Fruit fly (Drosophila melanogaster) whole organism, embryonic: ENCODE measurements around the gene Cdc5.
A peak's percentile ranks its signal among the peaks of the same experiment; 100 is the strongest.

Source experiments
- Adf1 ChIP-seq: fragments of 200-800 bp; sonication (Bioruptor generic); IDR thresholded peaks from 2 replicates; pipeline ENCODE4 v1.3.6; 2022; ENCODE audit warnings: missing biosample characterization, missing genetic modification characterization
- Antp ChIP-seq: fragments of 200-800 bp; sonication (Bioruptor generic); optimal IDR thresholded peaks from 3 replicates; lab custom pipeline; 2016; ENCODE audit warnings: missing biosample characterization, missing genetic modification characterization
- Awh ChIP-seq: fragments of 200-800 bp; sonication (Bioruptor generic); IDR thresholded peaks from 2 replicates; pipeline ENCODE4, ENCODE4 v1.3.6; 2022; ENCODE audit warnings: missing biosample characterization, missing genetic modification characterization
- CG11398 ChIP-seq: fragments of 200-800 bp; sonication (Bioruptor generic); optimal IDR thresholded peaks from 2 replicates; lab custom pipeline; 2016; ENCODE audit warnings: missing biosample characterization, missing genetic modification characterization
- CG12155 ChIP-seq: fragments of 200-800 bp; sonication (Bioruptor generic); optimal IDR thresholded peaks from 3 replicates; lab custom pipeline; 2016; ENCODE audit warnings: missing biosample characterization, missing genetic modification characterization
- CG12659 ChIP-seq: fragments of 200-800 bp; sonication (Bioruptor generic); optimal IDR thresholded peaks from 3 replicates; lab custom pipeline; 2017; ENCODE audit warnings: mild to moderate bottlenecking, missing biosample characterization, missing genetic modification reagents, missing genetic modification characterization
- CG14860 ChIP-seq: fragments of 200-800 bp; sonication (Bioruptor generic); IDR thresholded peaks from 3 replicates; pipeline ENCODE4 v1.3.6; 2022; ENCODE audit warnings: missing biosample characterization, missing genetic modification characterization; ENCODE audit not compliant: partially characterized antibody
- CG15601 ChIP-seq: fragments of 200-800 bp; sonication (Bioruptor generic); optimal IDR thresholded peaks from 3 replicates; lab custom pipeline; 2019; ENCODE audit warnings: missing biosample characterization, mild to moderate bottlenecking, missing genetic modification characterization, moderate library complexity
- CG15696 ChIP-seq: fragments of 200-800 bp; sonication (Bioruptor generic); optimal IDR thresholded peaks from 2 replicates; lab custom pipeline; 2019; ENCODE audit warnings: missing biosample characterization, mild to moderate bottlenecking, missing genetic modification characterization, moderate library complexity
- CG16815 ChIP-seq: fragments of 200-800 bp; sonication (Bioruptor generic); optimal IDR thresholded peaks from 3 replicates; lab custom pipeline; 2017; ENCODE audit warnings: missing biosample characterization, mild to moderate bottlenecking, missing genetic modification characterization
- CG33557 ChIP-seq: fragments of 200-800 bp; sonication (Bioruptor generic); optimal IDR thresholded peaks from 2 replicates; lab custom pipeline; 2019; ENCODE audit warnings: missing biosample characterization, mild to moderate bottlenecking, missing genetic modification characterization, moderate library complexity
- CG34376 ChIP-seq: fragments of 200-800 bp; sonication (Bioruptor generic); optimal IDR thresholded peaks from 2 replicates; lab custom pipeline; 2018; ENCODE audit warnings: missing biosample characterization, mild to moderate bottlenecking, missing genetic modification characterization
- CG3995 ChIP-seq: fragments of 200-800 bp; sonication (Bioruptor generic); optimal IDR thresholded peaks from 3 replicates; lab custom pipeline; 2016; ENCODE audit warnings: missing biosample characterization, missing genetic modification characterization
- CG43689 ChIP-seq: fragments of 200-800 bp; sonication (Bioruptor generic); IDR thresholded peaks from 2 replicates; pipeline ENCODE4 v1.3.6; 2022; ENCODE audit warnings: missing biosample characterization, missing genetic modification characterization
- CG4820 ChIP-seq: fragments of 200-800 bp; sonication (Bioruptor generic); optimal IDR thresholded peaks from 3 replicates; lab custom pipeline; 2016; ENCODE audit warnings: missing biosample characterization, missing genetic modification characterization
- CG7745 ChIP-seq: fragments of 200-800 bp; sonication (Bioruptor generic); optimal IDR thresholded peaks from 2 replicates; lab custom pipeline; 2018; ENCODE audit warnings: missing biosample characterization, mild to moderate bottlenecking, missing genetic modification characterization, moderate library complexity
- CG9609 ChIP-seq: fragments of 200-800 bp; sonication (Bioruptor generic); optimal IDR thresholded peaks from 3 replicates; lab custom pipeline; 2016; ENCODE audit warnings: missing biosample characterization, missing genetic modification characterization
- CG9932 ChIP-seq: fragments of 200-800 bp; sonication (Bioruptor generic); IDR thresholded peaks from 2 replicates; pipeline ENCODE4 v1.3.6; 2022; ENCODE audit warnings: missing biosample characterization, missing genetic modification characterization
- Camta ChIP-seq: fragments of 200-800 bp; sonication (Bioruptor generic); optimal IDR thresholded peaks from 2 replicates; lab custom pipeline; 2016; ENCODE audit warnings: missing biosample characterization, missing genetic modification characterization
- D19B ChIP-seq: fragments of 200-800 bp; sonication (Bioruptor generic); optimal IDR thresholded peaks from 2 replicates; lab custom pipeline; 2017; ENCODE audit warnings: missing biosample characterization, mild to moderate bottlenecking, missing genetic modification characterization
- Fer2 ChIP-seq: fragments of 200-800 bp; sonication (Bioruptor generic); optimal IDR thresholded peaks from 2 replicates; lab custom pipeline; 2018; ENCODE audit warnings: missing biosample characterization, mild to moderate bottlenecking, missing genetic modification characterization, moderate library complexity
- Hr51 ChIP-seq, 2 experiments: fragments of 200-800 bp; sonication (Bioruptor generic); optimal IDR thresholded peaks; 2 replicates in 1 of 2; 3 replicates in 1 of 2; lab custom pipeline; 2016 to 2018; ENCODE audit warnings: missing biosample characterization in 2 of 2, missing genetic modification characterization in 2 of 2, mild to moderate bottlenecking in 1 of 2, moderate library complexity in 1 of 2
- Mrtf ChIP-seq: fragments of 200-800 bp; sonication (Bioruptor generic); IDR thresholded peaks from 3 replicates; pipeline ENCODE4 v1.3.6; 2022; ENCODE audit warnings: missing biosample characterization, missing genetic modification characterization
- NC2α ChIP-seq: fragments of 200-800 bp; sonication (Bioruptor generic); optimal IDR thresholded peaks from 2 replicates; lab custom pipeline; 2016; ENCODE audit warnings: missing biosample characterization, missing genetic modification characterization
- Nf-YB ChIP-seq: fragments of 200-800 bp; sonication (Bioruptor generic); optimal IDR thresholded peaks from 3 replicates; lab custom pipeline; 2019; ENCODE audit warnings: missing biosample characterization, mild to moderate bottlenecking, missing genetic modification characterization, moderate library complexity
- Opbp ChIP-seq: fragments of 200-800 bp; sonication (Bioruptor generic); IDR thresholded peaks from 3 replicates; pipeline ENCODE4 v1.3.6; 2022; ENCODE audit warnings: missing biosample characterization, missing genetic modification characterization; ENCODE audit not compliant: partially characterized antibody
- Optix ChIP-seq: fragments of 200-800 bp; sonication (Bioruptor generic); IDR thresholded peaks from 3 replicates; pipeline ENCODE4 v1.3.6; 2022; ENCODE audit warnings: missing biosample characterization, missing genetic modification characterization
- Poxn ChIP-seq: fragments of 200-800 bp; sonication (Bioruptor generic); IDR thresholded peaks from 2 replicates; pipeline ENCODE4 v1.3.6; 2022; ENCODE audit warnings: missing biosample characterization, missing genetic modification characterization
- Ravus ChIP-seq: fragments of 200-800 bp; sonication (Bioruptor generic); IDR thresholded peaks from 2 replicates; pipeline ENCODE4 v1.3.6; 2022; ENCODE audit warnings: missing biosample characterization, missing genetic modification characterization
- Sry-δ ChIP-seq: fragments of 200-800 bp; sonication (Bioruptor generic); optimal IDR thresholded peaks from 2 replicates; lab custom pipeline; 2016; ENCODE audit warnings: missing biosample characterization, missing genetic modification characterization
- Xrp1 ChIP-seq: fragments of 200-800 bp; sonication (Bioruptor generic); IDR thresholded peaks from 2 replicates; pipeline ENCODE4 v1.3.6; 2022; ENCODE audit warnings: missing biosample characterization, missing genetic modification characterization
- bigmax ChIP-seq: fragments of 200-800 bp; sonication (Bioruptor generic); optimal IDR thresholded peaks from 2 replicates; lab custom pipeline; 2018; ENCODE audit warnings: missing biosample characterization, mild to moderate bottlenecking, missing genetic modification characterization
- cas ChIP-seq: fragments of 200-800 bp; sonication (Bioruptor generic); IDR thresholded peaks from 2 replicates; pipeline ENCODE4 v1.3.6; 2022; ENCODE audit warnings: missing biosample characterization, missing genetic modification characterization
- chm ChIP-seq: fragments of 200-800 bp; sonication (Bioruptor generic); IDR thresholded peaks from 2 replicates; pipeline ENCODE4 v1.3.6; 2022; ENCODE audit warnings: missing biosample characterization, missing genetic modification characterization
- cwo ChIP-seq: fragments of 200-800 bp; sonication (Bioruptor generic); optimal IDR thresholded peaks from 3 replicates; lab custom pipeline; 2017; ENCODE audit warnings: missing biosample characterization, missing genetic modification characterization, mild to moderate bottlenecking, moderate library complexity, missing genetic modification reagents
- dimm ChIP-seq: fragments of 200-800 bp; sonication (Bioruptor generic); IDR thresholded peaks from 2 replicates; pipeline ENCODE4 v1.3.6; 2022; ENCODE audit warnings: missing biosample characterization, missing genetic modification characterization
- fd64A ChIP-seq: fragments of 200-800 bp; sonication (Bioruptor generic); optimal IDR thresholded peaks from 3 replicates; lab custom pipeline; 2018; ENCODE audit warnings: missing biosample characterization, mild to moderate bottlenecking, missing genetic modification characterization
- ftz-f1 ChIP-seq: fragments of 200-800 bp; sonication (Bioruptor generic); optimal IDR thresholded peaks from 2 replicates; lab custom pipeline; 2016; ENCODE audit warnings: missing biosample characterization, missing genetic modification characterization
- grn ChIP-seq: fragments of 200-800 bp; sonication (Bioruptor generic); optimal IDR thresholded peaks from 3 replicates; lab custom pipeline; 2017; ENCODE audit warnings: missing biosample characterization, missing genetic modification characterization
- jing ChIP-seq: fragments of 200-800 bp; sonication (Bioruptor generic); optimal IDR thresholded peaks from 2 replicates; lab custom pipeline; 2018; ENCODE audit warnings: missing biosample characterization, mild to moderate bottlenecking, missing genetic modification characterization
- maf-S ChIP-seq: fragments of 200-800 bp; sonication (Bioruptor generic); optimal IDR thresholded peaks from 2 replicates; lab custom pipeline; 2016; ENCODE audit warnings: missing biosample characterization, missing genetic modification characterization
- mirr ChIP-seq: fragments of 200-800 bp; sonication (Bioruptor generic); optimal IDR thresholded peaks from 3 replicates; lab custom pipeline; 2018; ENCODE audit warnings: missing biosample characterization, mild to moderate bottlenecking, missing genetic modification characterization
- phol ChIP-seq: fragments of 200-800 bp; sonication (Bioruptor generic); optimal IDR thresholded peaks from 3 replicates; lab custom pipeline; 2018; ENCODE audit warnings: missing biosample characterization, mild to moderate bottlenecking, missing genetic modification characterization, moderate library complexity
- scrt ChIP-seq: fragments of 200-800 bp; sonication (Bioruptor generic); optimal IDR thresholded peaks from 2 replicates; lab custom pipeline; 2018; ENCODE audit warnings: missing biosample characterization, mild to moderate bottlenecking, missing genetic modification characterization, moderate library complexity
- slbo ChIP-seq: fragments of 200-800 bp; sonication (Bioruptor generic); IDR thresholded peaks from 2 replicates; pipeline ENCODE4 v1.3.6; 2022; ENCODE audit warnings: missing biosample characterization, missing genetic modification characterization
- slp2 ChIP-seq: fragments of 200-800 bp; sonication (Bioruptor generic); optimal IDR thresholded peaks from 2 replicates; lab custom pipeline; 2016; ENCODE audit warnings: missing biosample characterization, missing genetic modification characterization
- trem ChIP-seq: fragments of 200-800 bp; optimal IDR thresholded peaks from 3 replicates; lab custom pipeline; 2019; ENCODE audit warnings: missing biosample characterization, mild to moderate bottlenecking, missing genetic modification characterization, moderate library complexity
- trh ChIP-seq: fragments of 200-800 bp; sonication (Bioruptor generic); optimal IDR thresholded peaks from 2 replicates; lab custom pipeline; 2016; ENCODE audit warnings: missing biosample characterization, missing genetic modification characterization

Cdc5 gene

dm6 chr3L:346656-347640, 14.2 kb downstream of the Cdc5 start, which contains the start of gene mth (continued):
- TF ChIP-seq CG15696 (tag; lab: Kevin White, UChicago) (peak; percentile 16), cas (GFP tag; lab: Robert Waterston, UW) (no peak), CG33557 (GFP tag; lab: Kevin White, UChicago) (peak; percentile 51), D19B (GFP tag; lab: Kevin White, UChicago) (peak; percentile 19), Mrtf (no peak), NC2α (GFP tag; lab: Kevin White, UChicago) (peak; percentile 33), CG12659 (GFP tag; lab: Kevin White, UChicago) (peak; percentile 87), maf-S (GFP tag; lab: Kevin White, UChicago) (peak; percentile 59), cwo (no peak), dimm (GFP tag; lab: Robert Waterston, UW) (no peak), scrt (GFP tag; lab: Kevin White, UChicago) (no peak), Sry-δ (GFP tag; lab: Kevin White, UChicago) (peak; percentile 98), ftz-f1 (no peak), mirr (GFP tag; lab: Kevin White, UChicago) (no peak), Hr51 (GFP tag; optimal IDR thresholded peaks at IDR 0.05; lab: Kevin White, UChicago) (peak in 1 of 2 experiments; percentile 43), Fer2 (tag; lab: Kevin White, UChicago) (no peak), CG16815 (GFP tag; lab: Kevin White, UChicago) (no peak), bigmax (no peak), Nf-YB (no peak), Xrp1 (peak; percentile 37; the same call in 1 of the 2 replicates), CG12155 (peak; percentile 25), Optix (peak; percentile 56; the same call in 1 of the 3 replicates), Adf1 (GFP tag; lab: Robert Waterston, UW) (peak; percentile 42; the same call in 1 of the 2 replicates), CG7745 (tag; lab: Kevin White, UChicago) (no peak), CG11398 (GFP tag; lab: Kevin White, UChicago) (no peak), trh (no peak), CG9932 (GFP tag; lab: Robert Waterston, UW) (peak; percentile 72), Camta (GFP tag; lab: Kevin White, UChicago) (peak; percentile 56), fd64A (GFP tag; lab: Kevin White, UChicago) (no peak), CG9609 (peak; percentile 60), grn (GFP tag; lab: Kevin White, UChicago) (peak; percentile 39), CG14860 (GFP tag; lab: Robert Waterston, UW) (peak; percentile 100), CG4820 (GFP tag; lab: Kevin White, UChicago) (peak; percentile 36), Opbp (GFP tag; lab: Robert Waterston, UW) (peak; percentile 96), Antp (GFP tag; lab: Kevin White, UChicago) (peak; percentile 28), CG3995 (GFP tag; lab: Kevin White, UChicago) (peak; percentile 54), CG34376 (GFP tag; lab: Kevin White, UChicago) (no peak), CG15601 (tag; lab: Kevin White, UChicago) (peak; percentile 67), Poxn (GFP tag; lab: Robert Waterston, UW) (no peak), Ravus (GFP tag; lab: Robert Waterston, UW) (no peak), slbo (GFP tag; lab: Robert Waterston, UW) (peak; percentile 53), Awh (GFP tag; lab: Robert Waterston, UW) (no peak), trem (peak; percentile 77), chm (GFP tag; lab: Robert Waterston, UW) (0 out of 2 replicates have a peak, but pooled peaks have one; percentile 28), phol (tag; lab: Kevin White, UChicago) (peak; percentile 77), CG43689 (GFP tag; lab: Robert Waterston, UW) (no peak), jing (GFP tag; lab: Kevin White, UChicago) (no peak), slp2 (GFP tag; lab: Kevin White, UChicago) (peak; percentile 15)
